Fruit fly (Drosophila melanogaster) whole organism, prepupa: ENCODE results near the gene Nuf2.

ENCODE experiments used
- Blimp-1 ChIP-seq: fragments of 200-800 bp; sonication (Bioruptor generic); optimal IDR thresholded peaks from 3 replicates; lab custom pipeline; 2017; ENCODE audit warnings: missing biosample characterization, missing genetic modification characterization, mild to moderate bottlenecking, moderate library complexity, missing genetic modification reagents
- CG10669 ChIP-seq: fragments of 200-800 bp; sonication (Bioruptor generic); optimal IDR thresholded peaks from 3 replicates; lab custom pipeline; 2018; ENCODE audit warnings: missing biosample characterization, mild to moderate bottlenecking, missing genetic modification characterization, moderate library complexity
- CG11294 ChIP-seq: fragments of 200-800 bp; sonication (Bioruptor generic); IDR thresholded peaks from 2 replicates; pipeline ENCODE4 v1.3.6; 2022; ENCODE audit warnings: missing biosample characterization, missing genetic modification characterization
- CG11762 ChIP-seq: fragments of 200-800 bp; sonication (Bioruptor generic); optimal IDR thresholded peaks from 3 replicates; lab custom pipeline; 2016; ENCODE audit warnings: missing biosample characterization, missing genetic modification characterization; ENCODE audit not compliant: insufficient read depth
- CG11902 ChIP-seq: fragments of 200-800 bp; sonication (Bioruptor generic); optimal IDR thresholded peaks from 3 replicates; lab custom pipeline; 2016; ENCODE audit warnings: missing biosample characterization, missing genetic modification characterization
- CG15336 ChIP-seq: fragments of 200-800 bp; sonication (Bioruptor generic); IDR thresholded peaks from 2 replicates; pipeline ENCODE4 v1.3.6; 2022; ENCODE audit warnings: missing biosample characterization, missing genetic modification characterization
- CG1621 ChIP-seq: fragments of 200-800 bp; sonication (Bioruptor generic); optimal IDR thresholded peaks from 3 replicates; lab custom pipeline; 2018; ENCODE audit warnings: missing biosample characterization, mild to moderate bottlenecking, missing genetic modification characterization
- CG31627 ChIP-seq: fragments of 200-800 bp; sonication (Bioruptor generic); optimal IDR thresholded peaks from 3 replicates; lab custom pipeline; 2016; ENCODE audit warnings: missing biosample characterization, missing genetic modification characterization
- CG32006 ChIP-seq: fragments of 200-800 bp; sonication (Bioruptor generic); optimal IDR thresholded peaks from 3 replicates; lab custom pipeline; 2017; ENCODE audit warnings: missing biosample characterization, mild to moderate bottlenecking, missing genetic modification characterization
- CG34406 ChIP-seq: fragments of 200-800 bp; sonication (Bioruptor generic); optimal IDR thresholded peaks from 3 replicates; lab custom pipeline; 2016; ENCODE audit warnings: missing biosample characterization, missing genetic modification characterization
- CG3919 ChIP-seq: fragments of 200-800 bp; sonication (Bioruptor generic); optimal IDR thresholded peaks from 3 replicates; lab custom pipeline; 2016; ENCODE audit warnings: missing biosample characterization, missing genetic modification characterization
- CG6163 ChIP-seq: fragments of 200-800 bp; sonication (Bioruptor generic); IDR thresholded peaks from 3 replicates; pipeline ENCODE4 v1.3.6; 2022; ENCODE audit warnings: missing biosample characterization, missing genetic modification characterization
- CG6276 ChIP-seq: fragments of 200-800 bp; sonication (Bioruptor generic); optimal IDR thresholded peaks from 2 replicates; lab custom pipeline; 2017; ENCODE audit warnings: missing biosample characterization, mild to moderate bottlenecking, missing genetic modification characterization
- CG6808 ChIP-seq: fragments of 200-800 bp; sonication (Bioruptor generic); optimal IDR thresholded peaks from 3 replicates; lab custom pipeline; 2017; ENCODE audit warnings: missing biosample characterization, missing genetic modification characterization, mild to moderate bottlenecking, moderate library complexity, missing genetic modification reagents
- CG6854 ChIP-seq: fragments of 200-800 bp; sonication (Bioruptor generic); optimal IDR thresholded peaks from 2 replicates; lab custom pipeline; 2017; ENCODE audit warnings: missing biosample characterization, mild to moderate bottlenecking, missing genetic modification characterization
- CG7368 ChIP-seq: fragments of 200-800 bp; sonication (Bioruptor generic); optimal IDR thresholded peaks from 3 replicates; lab custom pipeline; 2016; ENCODE audit warnings: missing biosample characterization, missing genetic modification characterization
- CG8119 ChIP-seq: fragments of 200-800 bp; sonication (Bioruptor generic); IDR thresholded peaks from 3 replicates; pipeline ENCODE4 v1.3.6; 2022; ENCODE audit warnings: missing biosample characterization, missing genetic modification characterization
- CG8319 ChIP-seq: fragments of 200-800 bp; sonication (Bioruptor generic); optimal IDR thresholded peaks from 3 replicates; lab custom pipeline; 2016; ENCODE audit warnings: missing biosample characterization, missing genetic modification characterization
- Eip75B ChIP-seq: fragments of 200-800 bp; sonication (Bioruptor generic); optimal IDR thresholded peaks from 3 replicates; lab custom pipeline; 2016; ENCODE audit warnings: missing biosample characterization, missing genetic modification characterization
- Eip78C ChIP-seq: fragments of 200-800 bp; sonication (Bioruptor generic); peaks from one replicate; lab custom pipeline; 2016; ENCODE audit warnings: missing biosample characterization, missing genetic modification characterization
- Ets21C ChIP-seq: fragments of 200-800 bp; sonication (Bioruptor generic); optimal IDR thresholded peaks from 3 replicates; lab custom pipeline; 2016; ENCODE audit warnings: missing biosample characterization, missing genetic modification characterization
- Gug ChIP-seq: fragments of 200-800 bp; sonication (Bioruptor generic); IDR thresholded peaks from 2 replicates; pipeline ENCODE4 v1.3.6; 2022; ENCODE audit warnings: missing biosample characterization, missing genetic modification characterization
- Hr38 ChIP-seq: sonication (Bioruptor generic); optimal IDR thresholded peaks from 2 replicates; lab custom pipeline; 2016; ENCODE audit warnings: missing biosample characterization, missing genetic modification characterization
- Hr39 ChIP-seq: fragments of 200-800 bp; sonication (Bioruptor generic); optimal IDR thresholded peaks from 2 replicates; lab custom pipeline; 2016; ENCODE audit warnings: missing biosample characterization, missing genetic modification characterization
- Hr4 ChIP-seq: fragments of 200-800 bp; sonication (Bioruptor generic); optimal IDR thresholded peaks from 3 replicates; lab custom pipeline; 2016; ENCODE audit warnings: missing biosample characterization, missing genetic modification characterization
- OdsH ChIP-seq: fragments of 200-800 bp; sonication (Bioruptor generic); optimal IDR thresholded peaks from 3 replicates; lab custom pipeline; 2016; ENCODE audit warnings: missing biosample characterization, missing genetic modification characterization
- Sox14 ChIP-seq: fragments of 200-800 bp; sonication (Bioruptor generic); optimal IDR thresholded peaks from 3 replicates; lab custom pipeline; 2016; ENCODE audit warnings: missing biosample characterization, missing genetic modification characterization
- achi ChIP-seq: fragments of 200-800 bp; sonication (Bioruptor generic); optimal IDR thresholded peaks from 3 replicates; lab custom pipeline; 2016; ENCODE audit warnings: missing biosample characterization, missing genetic modification characterization
- acj6 ChIP-seq: fragments of 200-800 bp; sonication (Bioruptor generic); optimal IDR thresholded peaks from 3 replicates; lab custom pipeline; 2016; ENCODE audit warnings: missing biosample characterization, missing genetic modification characterization
- dac ChIP-seq: fragments of 200-800 bp; sonication (Bioruptor generic); optimal IDR thresholded peaks from 2 replicates; lab custom pipeline; 2017; ENCODE audit warnings: missing biosample characterization, mild to moderate bottlenecking, missing genetic modification characterization
- dsx ChIP-seq: fragments of 200-800 bp; optimal IDR thresholded peaks from 3 replicates; lab custom pipeline; 2019; ENCODE audit warnings: missing biosample characterization, mild to moderate bottlenecking, missing genetic modification characterization, moderate library complexity; ENCODE audit not compliant: poor library complexity, severe bottlenecking
- eg ChIP-seq: fragments of 200-800 bp; sonication (Bioruptor generic); IDR thresholded peaks from 3 replicates; pipeline ENCODE4 v1.3.6; 2022; ENCODE audit warnings: missing biosample characterization, missing genetic modification characterization
- fd85E ChIP-seq: fragments of 200-800 bp; sonication (Bioruptor generic); optimal IDR thresholded peaks from 3 replicates; lab custom pipeline; 2016; ENCODE audit warnings: missing biosample characterization, missing genetic modification characterization
- fkh ChIP-seq: fragments of 200-800 bp; sonication (Bioruptor generic); optimal IDR thresholded peaks from 3 replicates; lab custom pipeline; 2017; ENCODE audit warnings: missing biosample characterization, mild to moderate bottlenecking, missing genetic modification characterization, moderate library complexity
- net ChIP-seq: fragments of 200-800 bp; sonication (Bioruptor generic); optimal IDR thresholded peaks from 3 replicates; lab custom pipeline; 2016; ENCODE audit warnings: missing biosample characterization, missing genetic modification characterization
- pdm3 ChIP-seq: fragments of 200-800 bp; sonication (Bioruptor generic); optimal IDR thresholded peaks from 3 replicates; lab custom pipeline; 2016; ENCODE audit warnings: missing biosample characterization, missing genetic modification characterization
- salr ChIP-seq, 2 experiments: fragments of 200-800 bp; sonication (Bioruptor generic); optimal IDR thresholded peaks; 3 replicates each; lab custom pipeline; 2016 to 2018; ENCODE audit warnings: missing biosample characterization in 2 of 2, missing genetic modification characterization in 2 of 2, mild to moderate bottlenecking in 1 of 2
- svp ChIP-seq: fragments of 200-800 bp; sonication (Bioruptor generic); peaks from one replicate; lab custom pipeline; 2016; ENCODE audit warnings: missing biosample characterization, missing genetic modification characterization
- topi ChIP-seq: fragments of 200-800 bp; sonication (Bioruptor generic); optimal IDR thresholded peaks from 3 replicates; lab custom pipeline; 2016; ENCODE audit warnings: missing biosample characterization, missing genetic modification characterization

Gene Nuf2

DNA sequence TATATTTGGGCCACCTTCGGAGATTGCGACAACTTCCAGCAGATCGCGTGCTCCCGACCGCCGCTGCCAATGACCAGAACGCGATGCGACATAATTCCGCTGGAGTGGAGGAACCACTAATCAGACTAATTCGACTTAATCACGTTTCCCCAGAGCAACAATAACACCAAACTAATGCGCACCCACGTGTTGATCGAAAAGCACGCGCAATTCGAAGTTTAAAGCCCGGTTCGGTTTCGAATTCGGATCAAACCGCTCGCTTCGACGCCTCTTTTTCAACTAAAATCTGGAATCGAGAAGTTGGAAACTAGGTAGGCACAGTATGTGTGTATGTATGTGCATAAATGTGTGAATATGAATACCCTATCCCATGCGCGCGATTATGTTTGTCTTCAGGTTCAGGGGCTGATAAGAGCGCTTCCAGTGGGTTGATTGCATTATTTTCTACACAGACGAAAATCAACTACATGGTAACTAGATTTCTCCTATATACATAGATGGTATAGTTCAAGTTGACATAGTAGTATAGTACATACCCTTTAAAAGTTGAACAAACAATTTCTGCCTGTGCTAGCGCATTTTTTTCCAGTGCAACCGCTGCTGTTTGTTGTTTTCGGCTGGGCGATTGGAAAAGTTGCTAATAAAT, 41.9 kb downstream of the Nuf2 start, which contains the start of gene Gart (continued):
- peak; percentile 79 for TF ChIP-seq pdm3 (GFP tag; lab: Kevin White, UChicago)
- peak; percentile 94 for TF ChIP-seq fkh (GFP tag; lab: Kevin White, UChicago)
- peak; percentile 71 for TF ChIP-seq CG8119
- peak; percentile 100 for TF ChIP-seq svp (GFP tag; lab: Kevin White, UChicago)
- no peak for TF ChIP-seq CG8319 (GFP tag; lab: Kevin White, UChicago)
- peak; percentile 76 for TF ChIP-seq OdsH
- peak in 1 of 2 experiments; percentile 34 for TF ChIP-seq salr (GFP tag; optimal IDR thresholded peaks at IDR 0.05; lab: Kevin White, UChicago)
- peak; percentile 88 for TF ChIP-seq Sox14 (GFP tag; lab: Kevin White, UChicago)
- TF ChIP-seq CG11294 (GFP tag; lab: Robert Waterston, UW), result no peak
- no peak; the same call in 2 of the 3 replicates for TF ChIP-seq eg (GFP tag; lab: Robert Waterston, UW)
- TF ChIP-seq topi (GFP tag; lab: Kevin White, UChicago), result peak; percentile 88
- TF ChIP-seq fd85E (GFP tag; lab: Kevin White, UChicago), result no peak
- peak; percentile 59 for TF ChIP-seq achi
- peak; percentile 24 for TF ChIP-seq dac
- TF ChIP-seq Eip75B (GFP tag; lab: Kevin White, UChicago), result peak; percentile 75
- no peak for TF ChIP-seq CG6808 (GFP tag; lab: Kevin White, UChicago)
- TF ChIP-seq CG1621 (tag; lab: Kevin White, UChicago), result peak; percentile 16
- TF ChIP-seq CG34406 (GFP tag; lab: Kevin White, UChicago), result peak; percentile 65
- no peak for TF ChIP-seq CG6276 (GFP tag; lab: Kevin White, UChicago)
- peak; percentile 72 for TF ChIP-seq acj6 (GFP tag; lab: Kevin White, UChicago)
- peak; percentile 90 for TF ChIP-seq Eip78C
- no peak for TF ChIP-seq CG11762 (GFP tag; lab: Kevin White, UChicago)
- TF ChIP-seq CG10669 (GFP tag; lab: Kevin White, UChicago), result no peak
- TF ChIP-seq CG6163 (GFP tag; lab: Robert Waterston, UW), result peak; percentile 80
- TF ChIP-seq Ets21C (GFP tag; lab: Kevin White, UChicago), result peak; percentile 82
- peak; percentile 13 for TF ChIP-seq CG7368 (GFP tag; lab: Kevin White, UChicago)
- peak; percentile 30; the same call in 1 of the 2 replicates for TF ChIP-seq Gug (GFP tag; lab: Robert Waterston, UW)
- no peak for TF ChIP-seq Blimp-1 (GFP tag; lab: Kevin White, UChicago)
- TF ChIP-seq CG32006, result peak; percentile 74
- peak; percentile 77 for TF ChIP-seq CG3919 (GFP tag; lab: Kevin White, UChicago)
- TF ChIP-seq, all 60 proteins: peak for 44

DNA sequence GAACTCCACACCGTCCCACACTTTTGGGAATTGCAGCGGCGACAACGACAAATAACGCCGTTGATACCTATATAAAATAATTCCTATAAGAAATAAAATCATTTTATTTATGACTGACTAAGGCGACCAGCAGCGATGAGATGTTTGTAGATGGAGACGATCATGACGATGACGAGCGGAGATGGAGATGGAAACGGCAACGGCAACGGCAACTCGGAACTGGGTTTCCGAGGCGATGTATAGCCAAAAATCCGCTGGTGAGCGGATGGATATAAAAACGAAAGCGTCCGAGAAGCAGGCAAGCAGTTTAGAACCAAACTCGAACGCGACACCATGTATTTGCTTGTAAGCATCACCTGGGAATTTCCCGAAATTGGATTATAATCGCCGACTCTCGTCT, 44.3 kb downstream of the Nuf2 start, which contains the start of gene Pcp:
Gene Pcp, plus strand, starts transcription at position 301 of the 400 bp plus-strand sequence.
- no peak for TF ChIP-seq Hr4
- no peak for TF ChIP-seq CG15336 (GFP tag; lab: Robert Waterston, UW)
- TF ChIP-seq eg (GFP tag; lab: Robert Waterston, UW), result no peak
- TF ChIP-seq topi (GFP tag; lab: Kevin White, UChicago), result no peak
- no peak for TF ChIP-seq CG6276 (GFP tag; lab: Kevin White, UChicago)
- no peak for TF ChIP-seq svp (GFP tag; lab: Kevin White, UChicago)
- no peak for TF ChIP-seq CG31627 (GFP tag; lab: Kevin White, UChicago)
- no peak for TF ChIP-seq CG11902
- TF ChIP-seq dsx, result no peak
- no peak for TF ChIP-seq CG7368 (GFP tag; lab: Kevin White, UChicago)
- TF ChIP-seq acj6 (GFP tag; lab: Kevin White, UChicago), result no peak
- TF ChIP-seq CG6163 (GFP tag; lab: Robert Waterston, UW), result no peak
- no peak for TF ChIP-seq Hr38
- TF ChIP-seq net (GFP tag; lab: Kevin White, UChicago), result no peak
- no peak for TF ChIP-seq fd85E (GFP tag; lab: Kevin White, UChicago)
- no peak for TF ChIP-seq Hr39 (GFP tag; lab: Kevin White, UChicago)
- TF ChIP-seq CG6854 (GFP tag; lab: Kevin White, UChicago), result no peak
